Fruit fly (Drosophila melanogaster): ENCODE results near the gene Ent1.
A peak's percentile ranks its signal among the peaks of the same experiment; 100 is the strongest.

Gene Ent1

dm6 chr2L:305646-306045, 52.0 kb downstream of the Ent1 start, which contains the start of gene Plc21C:
TSS of gene Plc21C (plus strand) at chr2L:305935.
- TF ChIP-seq OdsH (GFP tag; optimal IDR thresholded peaks at IDR 0.05) (no peak), CrebA (GFP tag; optimal IDR thresholded peaks at IDR 0.05; ENCODE audit: borderline replicate concordance) (no peak), N (GFP tag; optimal IDR thresholded peaks at IDR 0.05) (no peak), sv (GFP tag; optimal IDR thresholded peaks at IDR 0.05) (peak; percentile 41), lola (GFP tag; optimal IDR thresholded peaks at IDR 0.05) (no peak), psq (GFP tag; optimal IDR thresholded peaks at IDR 0.05) (peak; percentile 24), foxo (GFP tag; optimal IDR thresholded peaks at IDR 0.05) (peak in 1 of 2 experiments; percentile 51), Hr78 (GFP tag; optimal IDR thresholded peaks at IDR 0.05) (no peak), Hnf4 (GFP tag; optimal IDR thresholded peaks at IDR 0.05) (peak; percentile 51), ey (GFP tag; optimal IDR thresholded peaks at IDR 0.05) (peak; percentile 50), Hr83 (GFP tag; optimal IDR thresholded peaks at IDR 0.05; ENCODE audit: poor library complexity, severe bottlenecking) (no peak), br (GFP tag; optimal IDR thresholded peaks at IDR 0.05) (peak; percentile 42), Dfd (GFP tag; optimal IDR thresholded peaks at IDR 0.05) (no peak), rgr (GFP tag; optimal IDR thresholded peaks at IDR 0.05) (peak; percentile 14), dsf (GFP tag; optimal IDR thresholded peaks at IDR 0.05; ENCODE audit: borderline replicate concordance) (no peak), CG9705 (GFP tag; optimal IDR thresholded peaks at IDR 0.05) (peak; percentile 18), pan (optimal IDR thresholded peaks at IDR 0.05) (no peak), CG32264 (GFP tag; optimal IDR thresholded peaks at IDR 0.05) (no peak), h (GFP tag; optimal IDR thresholded peaks at IDR 0.05) (peak; percentile 62), GATAd (GFP tag; optimal IDR thresholded peaks at IDR 0.05) (no peak), jim (GFP tag; optimal IDR thresholded peaks at IDR 0.05) (no peak), dmrt93B (GFP tag; optimal IDR thresholded peaks at IDR 0.05) (no peak), dl (GFP tag; optimal IDR thresholded peaks at IDR 0.05; ENCODE audit: insufficient read depth in 1 of 2, partially characterized antibody in 2 of 2) (peak in 1 of 2 experiments; percentile 4), woc (GFP tag; optimal IDR thresholded peaks at IDR 0.05) (peak; percentile 16), tai (GFP tag; optimal IDR thresholded peaks at IDR 0.05) (peak; percentile 42), Rel (GFP tag; optimal IDR thresholded peaks at IDR 0.05) (no peak), Rel (tag; optimal IDR thresholded peaks at IDR 0.05) (peak; percentile 54), Jra (GFP tag; optimal IDR thresholded peaks at IDR 0.05) (no peak), Myc (optimal IDR thresholded peaks at IDR 0.05) (no peak), Dif (GFP tag; optimal IDR thresholded peaks at IDR 0.05; ENCODE audit: partially characterized antibody) (peak; percentile 36), sage (GFP tag; optimal IDR thresholded peaks at IDR 0.05) (no peak), fru (GFP tag; optimal IDR thresholded peaks at IDR 0.05) (peak; percentile 52), brk (GFP tag; optimal IDR thresholded peaks at IDR 0.05) (no peak), HLH106 (tag; optimal IDR thresholded peaks at IDR 0.05) (peak; percentile 60), Abd-B (GFP tag; optimal IDR thresholded peaks at IDR 0.05) (no peak), Vsx2 (GFP tag; optimal IDR thresholded peaks at IDR 0.05; ENCODE audit: partially characterized antibody) (no peak), Sp1 (GFP tag; optimal IDR thresholded peaks at IDR 0.05) (peak; percentile 26), usp (GFP tag; optimal IDR thresholded peaks at IDR 0.05) (no peak), Mio (GFP tag; optimal IDR thresholded peaks at IDR 0.05) (no peak)

Measured in whole organism, wandering third instar larva.